Worm (Caenorhabditis elegans) whole organism, L2 larva: ENCODE results near the gene Y41D4B.11.

ENCODE experiments used
- F13H6.1 ChIP-seq: sonication (generic microtip); optimal IDR thresholded peaks from 2 replicates; lab custom pipeline; 2016; ENCODE audit warnings: missing genetic modification characterization, missing compliant biosample characterization
- aly-2 ChIP-seq: fragments of 150-350 bp; optimal IDR thresholded peaks from 2 replicates; lab custom pipeline; 2014; ENCODE audit warnings: missing biosample characterization, missing genetic modification characterization
- lin-11 ChIP-seq: fragments of 150-350 bp; sonication (generic microtip); optimal IDR thresholded peaks from 2 replicates; lab custom pipeline; 2014; ENCODE audit warnings: missing biosample characterization, missing genetic modification characterization, inconsistent platforms, mixed read lengths
- mdl-1 ChIP-seq, 2 experiments: fragments of 150-350 bp in 1 of 2; sonication (generic microtip) in 1 of 2; optimal IDR thresholded peaks; 2 replicates each; lab custom pipeline; 2017; ENCODE audit warnings: missing biosample characterization in 2 of 2, missing genetic modification characterization in 2 of 2
- nhr-12 ChIP-seq: fragments of 150-350 bp; optimal IDR thresholded peaks from 2 replicates; lab custom pipeline; 2014; ENCODE audit warnings: missing biosample characterization, missing genetic modification characterization
- nhr-25 ChIP-seq: fragments of 150-350 bp; sonication (generic microtip); optimal IDR thresholded peaks from 3 replicates; lab custom pipeline; 2014; ENCODE audit warnings: missing biosample characterization, missing genetic modification characterization
- nhr-77 ChIP-seq: fragments of 150-350 bp; optimal IDR thresholded peaks from 2 replicates; lab custom pipeline; 2014; ENCODE audit warnings: missing biosample characterization, missing genetic modification characterization
- skn-1 ChIP-seq: sonication (generic microtip); optimal IDR thresholded peaks from 2 replicates; lab custom pipeline; 2017; ENCODE audit warnings: missing biosample characterization, missing genetic modification characterization
- unc-39 ChIP-seq: fragments of 150-350 bp; optimal IDR thresholded peaks from 2 replicates; lab custom pipeline; 2014; ENCODE audit warnings: missing biosample characterization, missing genetic modification characterization
- unc-55 ChIP-seq: fragments of 150-350 bp; sonication (generic microtip); optimal IDR thresholded peaks from 3 replicates; lab custom pipeline; 2014; ENCODE audit warnings: missing biosample characterization, missing genetic modification reagents, missing genetic modification characterization
- ztf-4 ChIP-seq: fragments of 150-350 bp; optimal IDR thresholded peaks from 2 replicates; lab custom pipeline; 2014; ENCODE audit warnings: missing biosample characterization, missing genetic modification characterization

ce11 chrIV:1605276-1605762, at the start of gene Y41D4B.11:
- no peak for TF ChIP-seq aly-2
- TF ChIP-seq ztf-4 (tag; lab: Kevin White, UChicago): no peak
- no peak for TF ChIP-seq mdl-1 (tag; optimal IDR thresholded peaks at IDR 0.05; lab: Kevin White, UChicago)
- TF ChIP-seq nhr-12 (tag; lab: Kevin White, UChicago): no peak
- no peak for TF ChIP-seq unc-55 (GFP tag; lab: Kevin White, UChicago)
- TF ChIP-seq skn-1 (tag; lab: Kevin White, UChicago): no peak
- no peak for TF ChIP-seq nhr-25 (tag; lab: Kevin White, UChicago)
- no peak for TF ChIP-seq unc-39 (tag; lab: Kevin White, UChicago)
- TF ChIP-seq lin-11 (tag; lab: Kevin White, UChicago): no peak
- TF ChIP-seq F13H6.1 (tag; lab: Kevin White, UChicago): no peak
- no peak for TF ChIP-seq nhr-77 (tag; lab: Kevin White, UChicago)
